Fruit fly (Drosophila melanogaster) whole organism, wandering third instar larva: ENCODE results near the gene CG32793.

Experiments used
- Abd-B ChIP-seq: fragments of >200 bp; optimal IDR thresholded peaks from 2 replicates; lab custom pipeline; 2017; ENCODE audit warnings: missing biosample characterization, missing genetic modification characterization
- CG32264 ChIP-seq: fragments of 200-800 bp; sonication (Bioruptor generic); optimal IDR thresholded peaks from 2 replicates; lab custom pipeline; 2016; ENCODE audit warnings: missing biosample characterization, missing genetic modification characterization
- CG9705 ChIP-seq: fragments of 200-800 bp; sonication (Bioruptor generic); optimal IDR thresholded peaks from 2 replicates; lab custom pipeline; 2018; ENCODE audit warnings: missing biosample characterization, mild to moderate bottlenecking, missing genetic modification characterization
- Dif ChIP-seq: fragments of 200-275, 200-300 bp; sonication (Bioruptor generic); optimal IDR thresholded peaks from 2 replicates; lab custom pipeline; 2018; ENCODE audit warnings: missing biosample characterization, missing genetic modification characterization; ENCODE audit not compliant: partially characterized antibody
- GATAd ChIP-seq: sonication (Bioruptor generic); optimal IDR thresholded peaks from 2 replicates; lab custom pipeline; 2016; ENCODE audit warnings: missing biosample characterization, missing genetic modification characterization
- Hnf4 ChIP-seq: fragments of 200-800 bp; sonication (Bioruptor generic); optimal IDR thresholded peaks from 2 replicates; lab custom pipeline; 2016; ENCODE audit warnings: missing biosample characterization, mild to moderate bottlenecking, missing genetic modification characterization
- Hr78 ChIP-seq: fragments of >200 bp; optimal IDR thresholded peaks from 2 replicates; lab custom pipeline; 2017; ENCODE audit warnings: missing biosample characterization, missing genetic modification characterization
- Hr83 ChIP-seq: fragments of 200-300 bp; sonication (Bioruptor generic); optimal IDR thresholded peaks from 2 replicates; lab custom pipeline; 2016; ENCODE audit warnings: missing biosample characterization, mild to moderate bottlenecking, missing genetic modification characterization, moderate library complexity; ENCODE audit not compliant: poor library complexity, severe bottlenecking
- Mio ChIP-seq: sonication (Bioruptor generic); optimal IDR thresholded peaks from 2 replicates; lab custom pipeline; 2016; ENCODE audit warnings: missing biosample characterization, missing genetic modification characterization
- Myc ChIP-seq: fragments of >200 bp; optimal IDR thresholded peaks from 2 replicates; lab custom pipeline; 2017
- N ChIP-seq: fragments of >200 bp; optimal IDR thresholded peaks from 2 replicates; lab custom pipeline; 2018; ENCODE audit warnings: missing biosample characterization, missing external identifiers, missing genetic modification characterization
- OdsH ChIP-seq: fragments of 200-800 bp; sonication (Bioruptor generic); optimal IDR thresholded peaks from 2 replicates; lab custom pipeline; 2016; ENCODE audit warnings: missing biosample characterization, mild to moderate bottlenecking, missing genetic modification characterization
- Rel ChIP-seq, 2 experiments: fragments of 200-800 bp; sonication (Bioruptor generic) in 1 of 2; optimal IDR thresholded peaks; 2 replicates in 1 of 2; 3 replicates in 1 of 2; lab custom pipeline; 2016 to 2019; ENCODE audit warnings: mild to moderate bottlenecking in 2 of 2, missing biosample characterization in 2 of 2, missing genetic modification characterization in 2 of 2, moderate library complexity in 1 of 2
- Sp1 ChIP-seq: fragments of 200-800 bp; sonication (Bioruptor generic); optimal IDR thresholded peaks from 3 replicates; lab custom pipeline; 2019; ENCODE audit warnings: missing biosample characterization, mild to moderate bottlenecking, missing genetic modification characterization, moderate library complexity
- br ChIP-seq: fragments of 200-800 bp; sonication (Bioruptor generic); optimal IDR thresholded peaks from 2 replicates; lab custom pipeline; 2016; ENCODE audit warnings: missing biosample characterization, missing genetic modification characterization
- brk ChIP-seq: fragments of 200-800 bp; sonication (Bioruptor generic); optimal IDR thresholded peaks from 2 replicates; lab custom pipeline; 2016; ENCODE audit warnings: missing biosample characterization, mild to moderate bottlenecking, missing genetic modification characterization
- dl ChIP-seq, 2 experiments: fragments of 175-275, 200-275 bp in 1 of 2; fragments of 200-275 bp in 1 of 2; sonication (Bioruptor generic); optimal IDR thresholded peaks; lab custom pipeline; 2018; ENCODE audit warnings: mild to moderate bottlenecking in 2 of 2, missing biosample characterization in 2 of 2, missing genetic modification characterization in 2 of 2, moderate library complexity in 2 of 2; ENCODE audit not compliant: partially characterized antibody in 2 of 2, insufficient read depth in 1 of 2
- dmrt93B ChIP-seq: fragments of 200-800 bp; sonication (Bioruptor generic); optimal IDR thresholded peaks from 2 replicates; lab custom pipeline; 2018; ENCODE audit warnings: missing biosample characterization, mild to moderate bottlenecking, missing genetic modification characterization
- dsf ChIP-seq: sonication (Bioruptor generic); optimal IDR thresholded peaks from 2 replicates; lab custom pipeline; 2016; ENCODE audit warnings: missing biosample characterization, missing genetic modification characterization, borderline replicate concordance
- ey ChIP-seq: fragments of 200-800 bp; sonication (Bioruptor generic); optimal IDR thresholded peaks from 2 replicates; lab custom pipeline; 2016; ENCODE audit warnings: missing biosample characterization, missing genetic modification characterization
- foxo ChIP-seq, 2 experiments: fragments of 200-800 bp; sonication (Bioruptor generic); optimal IDR thresholded peaks; 2 replicates in 1 of 2; 3 replicates in 1 of 2; lab custom pipeline; 2016 to 2017; ENCODE audit warnings: missing biosample characterization in 2 of 2, missing genetic modification characterization in 2 of 2
- fru ChIP-seq: fragments of 200-800 bp; sonication (Bioruptor generic); optimal IDR thresholded peaks from 3 replicates; lab custom pipeline; 2016; ENCODE audit warnings: missing biosample characterization, mild to moderate bottlenecking, missing genetic modification characterization
- h ChIP-seq: fragments of 200-800 bp; sonication (Bioruptor generic); optimal IDR thresholded peaks from 3 replicates; lab custom pipeline; 2016; ENCODE audit warnings: missing biosample characterization, mild to moderate bottlenecking, missing genetic modification characterization
- jim ChIP-seq: fragments of 175-275, 200-325 bp; sonication (Bioruptor generic); optimal IDR thresholded peaks from 2 replicates; lab custom pipeline; 2016; ENCODE audit warnings: missing biosample characterization, mild to moderate bottlenecking, missing genetic modification characterization
- pan ChIP-seq: fragments of >200 bp; optimal IDR thresholded peaks from 2 replicates; lab custom pipeline; 2017
- psq ChIP-seq: fragments of 200-800 bp; sonication (Bioruptor generic); optimal IDR thresholded peaks from 3 replicates; lab custom pipeline; 2017; ENCODE audit warnings: missing biosample characterization, mild to moderate bottlenecking, missing genetic modification characterization, moderate library complexity
- rgr ChIP-seq: fragments of 200-800 bp; sonication (Bioruptor generic); optimal IDR thresholded peaks from 3 replicates; lab custom pipeline; 2016; ENCODE audit warnings: missing biosample characterization, mild to moderate bottlenecking, missing genetic modification characterization
- sv ChIP-seq: fragments of 200-800 bp; sonication (Bioruptor generic); optimal IDR thresholded peaks from 3 replicates; lab custom pipeline; 2016; ENCODE audit warnings: missing biosample characterization, missing genetic modification characterization
- tai ChIP-seq: sonication (Bioruptor generic); optimal IDR thresholded peaks from 2 replicates; lab custom pipeline; 2016; ENCODE audit warnings: missing biosample characterization, missing genetic modification characterization
- woc ChIP-seq: sonication (Bioruptor generic); optimal IDR thresholded peaks from 2 replicates; lab custom pipeline; 2016; ENCODE audit warnings: missing biosample characterization, mild to moderate bottlenecking, missing genetic modification characterization

CG32793 gene

dm6 chrX:2919742-2920141, 9.9 kb upstream of the CG32793 start, which contains the start of gene CG3588 (continued):
- TF ChIP-seq rgr (GFP tag; lab: Kevin White, UChicago) (peak; percentile 63), CG9705 (GFP tag; lab: Kevin White, UChicago) (no peak), N (GFP tag; lab: Kevin White, UChicago) (no peak), psq (GFP tag; lab: Kevin White, UChicago) (peak; percentile 24)
- TF ChIP-seq, all 38 proteins: peak for 12

DNA sequence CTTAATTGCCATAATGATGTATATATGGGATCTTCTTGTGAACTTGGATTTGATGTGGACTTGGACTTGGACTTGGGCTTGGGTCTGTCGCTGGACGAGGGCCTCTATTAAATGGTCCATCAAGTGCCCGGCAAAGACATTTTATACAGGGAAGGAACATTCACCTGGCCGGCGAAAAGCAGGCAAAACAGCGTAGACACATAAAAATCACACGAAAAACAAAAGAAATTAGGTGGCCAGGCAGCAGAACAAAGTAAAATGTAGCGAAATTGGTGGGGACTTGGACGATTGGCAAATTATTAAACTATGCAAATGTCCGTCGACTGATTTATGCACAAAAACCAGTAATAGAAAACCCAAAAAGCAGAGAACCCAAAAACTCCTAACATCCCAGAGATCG, 2.4 kb upstream of the CG32793 start, which contains the start of gene CG14424:
CG14424 (minus strand) TSS at position 101 of the 400 bp plus-strand sequence.
- no peak for TF ChIP-seq Sp1 (GFP tag; lab: Kevin White, UChicago)
- TF ChIP-seq pan (lab: Kevin White, UChicago) = no peak
- no peak for TF ChIP-seq rgr (GFP tag; lab: Kevin White, UChicago)
- no peak for TF ChIP-seq Hr83 (GFP tag; lab: Kevin White, UChicago)
- TF ChIP-seq N (GFP tag; lab: Kevin White, UChicago) = no peak
- no peak for TF ChIP-seq h (GFP tag; lab: Kevin White, UChicago)
- no peak for TF ChIP-seq jim
- no peak for TF ChIP-seq Mio
- no peak for TF ChIP-seq fru
- no peak for TF ChIP-seq psq (GFP tag; lab: Kevin White, UChicago)
- TF ChIP-seq CG9705 (GFP tag; lab: Kevin White, UChicago) = no peak
- TF ChIP-seq OdsH (GFP tag; lab: Kevin White, UChicago) = no peak
- TF ChIP-seq foxo (GFP tag; optimal IDR thresholded peaks at IDR 0.05; lab: Kevin White, UChicago) = no peak
- no peak for TF ChIP-seq Rel (GFP tag; optimal IDR thresholded peaks at IDR 0.05; lab: Kevin White, UChicago)
- TF ChIP-seq Rel (tag; optimal IDR thresholded peaks at IDR 0.05; lab: Kevin White, UChicago) = no peak
- no peak for TF ChIP-seq GATAd (GFP tag; lab: Kevin White, UChicago)
- TF ChIP-seq dsf (GFP tag; lab: Kevin White, UChicago) = no peak
- no peak for TF ChIP-seq Dif (GFP tag; lab: Kevin White, UChicago)
- TF ChIP-seq CG32264 (GFP tag; lab: Kevin White, UChicago) = no peak
- no peak for TF ChIP-seq brk
- TF ChIP-seq woc (GFP tag; lab: Kevin White, UChicago) = no peak
- TF ChIP-seq, all 38 proteins: peak for 0

DNA sequence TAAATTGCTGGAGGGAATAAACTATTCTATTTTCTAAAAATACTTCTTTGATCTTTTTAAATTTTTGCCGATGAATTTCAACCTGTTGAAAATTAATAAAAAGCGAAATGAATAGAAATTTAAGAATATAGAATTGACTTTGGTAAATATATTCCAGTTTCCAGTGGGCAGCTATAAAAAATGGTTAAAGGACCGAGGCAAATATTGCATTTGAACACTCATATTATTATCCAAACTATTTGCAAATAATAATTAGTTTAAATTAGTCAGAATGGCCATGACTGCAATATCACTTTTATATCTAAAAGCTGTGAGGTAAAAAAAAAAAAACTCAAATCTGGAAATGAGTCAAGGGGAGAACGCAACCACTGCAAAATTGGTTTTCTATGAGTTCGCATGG, 5.2 kb downstream of the CG32793 start, which contains the start of gene CG3592:
CG3592 (plus strand) TSS at position 301 of the 400 bp plus-strand sequence.
- TF ChIP-seq Rel (GFP tag; optimal IDR thresholded peaks at IDR 0.05; lab: Kevin White, UChicago) (no peak), Rel (tag; optimal IDR thresholded peaks at IDR 0.05; lab: Kevin White, UChicago) (no peak), dmrt93B (no peak), sv (no peak), ey (GFP tag; lab: Kevin White, UChicago) (no peak), dl (GFP tag; optimal IDR thresholded peaks at IDR 0.05; lab: Kevin White, UChicago; ENCODE audit: insufficient read depth in 1 of 2, partially characterized antibody in 2 of 2) (no peak), Hr78 (GFP tag; lab: Kevin White, UChicago) (no peak), OdsH (GFP tag; lab: Kevin White, UChicago) (no peak), GATAd (GFP tag; lab: Kevin White, UChicago) (no peak), tai (no peak), Hnf4 (GFP tag; lab: Kevin White, UChicago) (no peak), jim (no peak), N (GFP tag; lab: Kevin White, UChicago) (no peak)

dm6 chrX:2936727-2937126, 7.1 kb downstream of the CG32793 start, which contains the start of gene CG3598:
Gene CG3598 (plus strand): TSS chrX:2937027.
- TF ChIP-seq foxo (GFP tag; optimal IDR thresholded peaks at IDR 0.05; lab: Kevin White, UChicago) = no peak
- no peak for TF ChIP-seq br
- TF ChIP-seq CG9705 (GFP tag; lab: Kevin White, UChicago) = no peak
- no peak for TF ChIP-seq tai
- TF ChIP-seq Abd-B (GFP tag; lab: Kevin White, UChicago) = no peak
- no peak for TF ChIP-seq jim
- TF ChIP-seq rgr (GFP tag; lab: Kevin White, UChicago) = no peak
- no peak for TF ChIP-seq h (GFP tag; lab: Kevin White, UChicago)
- TF ChIP-seq Sp1 (GFP tag; lab: Kevin White, UChicago) = no peak
- TF ChIP-seq Myc (lab: Kevin White, UChicago) = no peak
- TF ChIP-seq CG32264 (GFP tag; lab: Kevin White, UChicago) = no peak
- no peak for TF ChIP-seq brk
- TF ChIP-seq Hr78 (GFP tag; lab: Kevin White, UChicago) = no peak
- no peak for TF ChIP-seq dsf (GFP tag; lab: Kevin White, UChicago)
